Fruit fly (Drosophila melanogaster) whole organism, embryonic: ENCODE measurements around the gene CG13088.
A peak's percentile ranks its signal among the peaks of the same experiment; 100 is the strongest.

Experiments
- Aef1 ChIP-seq: fragments of 200-800 bp; sonication (Bioruptor generic); IDR thresholded peaks from 3 replicates; pipeline ENCODE4 v1.3.6; 2022; ENCODE audit warnings: missing biosample characterization, missing genetic modification characterization
- Asciz ChIP-seq: fragments of 200-800 bp; sonication (Bioruptor generic); optimal IDR thresholded peaks from 2 replicates; lab custom pipeline; 2017; ENCODE audit warnings: missing biosample characterization, mild to moderate bottlenecking, missing genetic modification characterization, missing genetic modification reagents
- Bdp1 ChIP-seq: fragments of 200-800 bp; sonication (Bioruptor generic); optimal IDR thresholded peaks from 3 replicates; lab custom pipeline; 2016; ENCODE audit warnings: missing biosample characterization, missing genetic modification characterization
- Bgb ChIP-seq: fragments of 200-800 bp; sonication (Bioruptor generic); IDR thresholded peaks from 2 replicates; pipeline ENCODE4 v1.3.6; 2022; ENCODE audit warnings: missing biosample characterization, missing genetic modification characterization; ENCODE audit not compliant: partially characterized antibody
- CG10959 ChIP-seq: fragments of 200-800 bp; sonication (Bioruptor generic); IDR thresholded peaks from 2 replicates; pipeline ENCODE4 v1.3.6; 2022; ENCODE audit warnings: missing biosample characterization, missing genetic modification characterization
- CG11093 ChIP-seq: fragments of 200-800 bp; sonication (Bioruptor generic); IDR thresholded peaks from 3 replicates; pipeline ENCODE4 v1.3.6; 2022; ENCODE audit warnings: missing biosample characterization, missing genetic modification characterization
- CG11696 ChIP-seq: fragments of 200-800 bp; sonication (Bioruptor generic); IDR thresholded peaks from 2 replicates; pipeline ENCODE4 v1.3.6; 2022; ENCODE audit warnings: missing biosample characterization, missing genetic modification characterization
- CG12071 ChIP-seq: fragments of 200-800 bp; sonication (Bioruptor generic); optimal IDR thresholded peaks from 3 replicates; lab custom pipeline; 2018; ENCODE audit warnings: missing biosample characterization, mild to moderate bottlenecking, missing genetic modification characterization
- CG13624 ChIP-seq: fragments of 200-800 bp; sonication (Bioruptor generic); optimal IDR thresholded peaks from 2 replicates; lab custom pipeline; 2016; ENCODE audit warnings: missing biosample characterization, missing genetic modification characterization
- CG14050 ChIP-seq: fragments of 200-800 bp; sonication (Bioruptor generic); IDR thresholded peaks from 3 replicates; pipeline ENCODE4 v1.3.6; 2022; ENCODE audit warnings: missing biosample characterization, missing genetic modification characterization
- CG14860 ChIP-seq: fragments of 200-800 bp; sonication (Bioruptor generic); IDR thresholded peaks from 3 replicates; pipeline ENCODE4 v1.3.6; 2022; ENCODE audit warnings: missing biosample characterization, missing genetic modification characterization; ENCODE audit not compliant: partially characterized antibody
- CG15073 ChIP-seq: fragments of 200-800 bp; sonication (Bioruptor generic); optimal IDR thresholded peaks from 2 replicates; lab custom pipeline; 2016; ENCODE audit warnings: missing biosample characterization, missing genetic modification characterization
- CG1647 ChIP-seq: fragments of 200-800 bp; sonication (Bioruptor generic); optimal IDR thresholded peaks from 3 replicates; lab custom pipeline; 2016; ENCODE audit warnings: missing biosample characterization, missing genetic modification characterization
- CG17361 ChIP-seq: fragments of 200-800 bp; sonication (Bioruptor generic); IDR thresholded peaks from 3 replicates; pipeline ENCODE4 v1.3.6; 2022; ENCODE audit warnings: missing biosample characterization, missing genetic modification characterization
- CG17802 ChIP-seq: fragments of 200-800 bp; sonication (Bioruptor generic); optimal IDR thresholded peaks from 2 replicates; lab custom pipeline; 2018; ENCODE audit warnings: missing biosample characterization, mild to moderate bottlenecking, missing genetic modification characterization, moderate library complexity
- CG30020 ChIP-seq: fragments of 200-800 bp; optimal IDR thresholded peaks from 2 replicates; lab custom pipeline; 2019; ENCODE audit warnings: missing biosample characterization, mild to moderate bottlenecking, missing genetic modification characterization, moderate library complexity
- CG3065 ChIP-seq: fragments of 200-800 bp; sonication (Bioruptor generic); optimal IDR thresholded peaks from 2 replicates; lab custom pipeline; 2016; ENCODE audit warnings: missing biosample characterization, missing genetic modification characterization
- CG5245 ChIP-seq: fragments of 200-800 bp; sonication (Bioruptor generic); optimal IDR thresholded peaks from 3 replicates; lab custom pipeline; 2016; ENCODE audit warnings: missing biosample characterization, missing genetic modification characterization
- CG6254 ChIP-seq: fragments of 200-800 bp; sonication (Bioruptor generic); optimal IDR thresholded peaks from 3 replicates; lab custom pipeline; 2017; ENCODE audit warnings: mild to moderate bottlenecking, missing biosample characterization, missing genetic modification reagents, missing genetic modification characterization
- CG6791 ChIP-seq: fragments of 200-800 bp; sonication (Bioruptor generic); IDR thresholded peaks from 3 replicates; pipeline ENCODE4 v1.3.6; 2022; ENCODE audit warnings: missing biosample characterization, missing genetic modification characterization; ENCODE audit not compliant: partially characterized antibody
- CG7271 ChIP-seq: fragments of 200-800 bp; sonication (Bioruptor generic); optimal IDR thresholded peaks from 2 replicates; lab custom pipeline; 2018; ENCODE audit warnings: missing biosample characterization, mild to moderate bottlenecking, missing genetic modification characterization, moderate library complexity
- Doc3 ChIP-seq: fragments of 200-800 bp; sonication (Bioruptor generic); IDR thresholded peaks from 3 replicates; pipeline ENCODE4 v1.3.6; 2022; ENCODE audit warnings: missing biosample characterization, missing genetic modification characterization; ENCODE audit not compliant: partially characterized antibody
- HmgZ ChIP-seq: fragments of 200-800 bp; sonication (Bioruptor generic); optimal IDR thresholded peaks from 2 replicates; lab custom pipeline; 2018; ENCODE audit warnings: missing biosample characterization, mild to moderate bottlenecking, missing genetic modification characterization
- Lhr ChIP-seq: fragments of 200-800 bp; sonication (Bioruptor generic); optimal IDR thresholded peaks from 3 replicates; lab custom pipeline; 2017; ENCODE audit warnings: mild to moderate bottlenecking, missing biosample characterization, missing genetic modification reagents, missing genetic modification characterization
- Med ChIP-seq: fragments of 200-800 bp; sonication (Bioruptor generic); peaks from one replicate; lab custom pipeline; 2016; ENCODE audit warnings: missing biosample characterization, missing genetic modification characterization, mild to moderate bottlenecking, inconsistent platforms, moderate library complexity
- NC2β ChIP-seq: fragments of 200-800 bp; sonication (Bioruptor generic); optimal IDR thresholded peaks from 2 replicates; lab custom pipeline; 2016; ENCODE audit warnings: missing biosample characterization, missing genetic modification characterization
- NFAT ChIP-seq: fragments of 200-800 bp; sonication (Bioruptor generic); IDR thresholded peaks from 2 replicates; pipeline ENCODE4 v1.3.6; 2022; ENCODE audit warnings: missing biosample characterization, missing genetic modification characterization
- Oaz ChIP-seq: fragments of 200-800 bp; sonication (Bioruptor generic); IDR thresholded peaks from 2 replicates; pipeline ENCODE4 v1.3.6; 2022; ENCODE audit warnings: missing biosample characterization, missing genetic modification characterization
- Poxn ChIP-seq: fragments of 200-800 bp; sonication (Bioruptor generic); IDR thresholded peaks from 2 replicates; pipeline ENCODE4 v1.3.6; 2022; ENCODE audit warnings: missing biosample characterization, missing genetic modification characterization
- Six4 ChIP-seq: fragments of 200-800 bp; sonication (Bioruptor generic); optimal IDR thresholded peaks from 2 replicates; lab custom pipeline; 2016; ENCODE audit warnings: missing biosample characterization, missing genetic modification characterization
- Sox102F ChIP-seq: fragments of 200-800 bp; sonication (Bioruptor generic); optimal IDR thresholded peaks from 2 replicates; lab custom pipeline; 2018; ENCODE audit warnings: missing biosample characterization, mild to moderate bottlenecking, missing genetic modification characterization, moderate library complexity
- chif ChIP-seq, 2 experiments: fragments of 200-800 bp; sonication (Bioruptor generic); optimal IDR thresholded peaks; 3 replicates each; lab custom pipeline; 2016; ENCODE audit warnings: missing biosample characterization in 2 of 2, missing genetic modification characterization in 2 of 2
- da ChIP-seq: fragments of 200-800 bp; sonication (Bioruptor generic); optimal IDR thresholded peaks from 2 replicates; lab custom pipeline; 2016; ENCODE audit warnings: missing biosample characterization, missing genetic modification characterization
- danr ChIP-seq: fragments of 200-800 bp; sonication (Bioruptor generic); IDR thresholded peaks from 2 replicates; pipeline ENCODE4 v1.3.6; 2022; ENCODE audit warnings: missing biosample characterization, missing genetic modification characterization
- fd102C ChIP-seq: fragments of 200-800 bp; sonication (Bioruptor generic); optimal IDR thresholded peaks from 2 replicates; lab custom pipeline; 2018; ENCODE audit warnings: missing biosample characterization, mild to moderate bottlenecking, missing genetic modification characterization, moderate library complexity
- fru ChIP-seq: fragments of >200 bp; optimal IDR thresholded peaks from 2 replicates; lab custom pipeline; 2017
- ham ChIP-seq: fragments of 200-800 bp; sonication (Bioruptor generic); IDR thresholded peaks from 2 replicates; pipeline ENCODE4 v1.3.6; 2022; ENCODE audit warnings: missing biosample characterization, missing genetic modification characterization
- hb ChIP-seq: fragments of 200-800 bp; sonication (Bioruptor generic); IDR thresholded peaks from 3 replicates; pipeline ENCODE4 v1.3.6; 2022; ENCODE audit warnings: missing biosample characterization, missing genetic modification characterization; ENCODE audit not compliant: partially characterized antibody
- insv ChIP-seq, 2 experiments: fragments of 200-800 bp; sonication (Bioruptor generic); optimal IDR thresholded peaks; 3 replicates each; lab custom pipeline; 2016 to 2018; ENCODE audit warnings: missing biosample characterization in 2 of 2, missing genetic modification characterization in 2 of 2
- inv ChIP-seq: fragments of 200-800 bp; sonication (Bioruptor generic); IDR thresholded peaks from 2 replicates; pipeline ENCODE4 v1.3.6; 2022; ENCODE audit warnings: missing biosample characterization, missing genetic modification characterization; ENCODE audit not compliant: partially characterized antibody
- kah ChIP-seq: fragments of 200-800 bp; sonication (Bioruptor generic); optimal IDR thresholded peaks from 2 replicates; lab custom pipeline; 2018; ENCODE audit warnings: missing biosample characterization, mild to moderate bottlenecking, missing genetic modification characterization
- pho ChIP-seq: fragments of 200-800 bp; sonication (Bioruptor generic); optimal IDR thresholded peaks from 2 replicates; lab custom pipeline; 2016; ENCODE audit warnings: missing biosample characterization, missing genetic modification characterization
- phol ChIP-seq: fragments of 200-800 bp; sonication (Bioruptor generic); optimal IDR thresholded peaks from 3 replicates; lab custom pipeline; 2018; ENCODE audit warnings: missing biosample characterization, mild to moderate bottlenecking, missing genetic modification characterization, moderate library complexity
- sd ChIP-seq: fragments of 200-800 bp; sonication (Bioruptor generic); optimal IDR thresholded peaks from 3 replicates; lab custom pipeline; 2018; ENCODE audit warnings: missing biosample characterization, mild to moderate bottlenecking, missing genetic modification characterization, moderate library complexity
- slbo ChIP-seq: fragments of 200-800 bp; sonication (Bioruptor generic); IDR thresholded peaks from 2 replicates; pipeline ENCODE4 v1.3.6; 2022; ENCODE audit warnings: missing biosample characterization, missing genetic modification characterization
- tin ChIP-seq: fragments of 200-800 bp; sonication (Bioruptor generic); optimal IDR thresholded peaks from 3 replicates; lab custom pipeline; 2016; ENCODE audit warnings: missing biosample characterization, missing genetic modification characterization
- tna ChIP-seq: fragments of 200-800 bp; sonication (Bioruptor generic); IDR thresholded peaks from 2 replicates; pipeline ENCODE4 v1.3.6; 2022; ENCODE audit warnings: missing biosample characterization, missing genetic modification characterization; ENCODE audit not compliant: partially characterized antibody
- zen2 ChIP-seq: fragments of 200-800 bp; sonication (Bioruptor generic); IDR thresholded peaks from 3 replicates; pipeline ENCODE4 v1.3.6; 2022; ENCODE audit warnings: missing biosample characterization, missing genetic modification characterization; ENCODE audit not compliant: partially characterized antibody
- zfh1 ChIP-seq: fragments of 200-800 bp; sonication (Bioruptor generic); IDR thresholded peaks from 3 replicates; pipeline ENCODE4 v1.3.6; 2022; ENCODE audit warnings: missing biosample characterization, missing genetic modification characterization

The CG13088 gene

dm6 chr2L:8534515-8535295 is 45.9 kb downstream of the CG13088 start (continued):
- TF ChIP-seq chif (GFP tag; optimal IDR thresholded peaks at IDR 0.05; lab: Kevin White, UChicago) (peak; percentile 84 to 90), insv (GFP tag; optimal IDR thresholded peaks at IDR 0.05; lab: Kevin White, UChicago) (peak in 1 of 2 experiments; percentile 51), CG1647 (GFP tag; lab: Kevin White, UChicago) (peak; percentile 78), CG17802 (tag; lab: Kevin White, UChicago) (peak; percentile 89), Bgb (peak; percentile 54), CG7271 (tag; lab: Kevin White, UChicago) (peak; percentile 60), fru (lab: Kevin White, UChicago) (no peak), CG6254 (GFP tag; lab: Kevin White, UChicago) (peak; percentile 94), danr (GFP tag; lab: Robert Waterston, UW) (peak; percentile 94), da (GFP tag; lab: Kevin White, UChicago) (peak; percentile 64), kah (GFP tag; lab: Kevin White, UChicago) (peak; percentile 95), Med (GFP tag; lab: Kevin White, UChicago) (peak; percentile 97), CG14050 (GFP tag; lab: Robert Waterston, UW) (peak; percentile 95), Six4 (peak; percentile 88), CG15073 (peak; percentile 65), CG14860 (peak; percentile 72), CG11696 (peak; percentile 75), CG12071 (GFP tag; lab: Kevin White, UChicago) (peak; percentile 93), CG5245 (GFP tag; lab: Kevin White, UChicago) (peak; percentile 93), Poxn (GFP tag; lab: Robert Waterston, UW) (no peak), CG13624 (GFP tag; lab: Kevin White, UChicago) (peak; percentile 37), Lhr (GFP tag; lab: Kevin White, UChicago) (peak; percentile 87), CG17361 (GFP tag; lab: Robert Waterston, UW) (peak; percentile 79), CG6791 (GFP tag; lab: Robert Waterston, UW) (no peak; the same call in 2 of the 3 replicates), Bdp1 (GFP tag; lab: Kevin White, UChicago) (peak; percentile 80), sd (tag; lab: Kevin White, UChicago) (peak; percentile 84), Oaz (peak; percentile 90), fd102C (peak; percentile 6), HmgZ (peak; percentile 89), zfh1 (peak; percentile 95), tna (peak; percentile 57), Sox102F (peak; percentile 99), hb (GFP tag; lab: Robert Waterston, UW) (no peak; the same call in 2 of the 3 replicates), CG10959 (GFP tag; lab: Robert Waterston, UW) (peak; percentile 78), Aef1 (GFP tag; lab: Robert Waterston, UW) (peak; percentile 92), NFAT (GFP tag; lab: Robert Waterston, UW) (peak; percentile 73), CG11093 (GFP tag; lab: Robert Waterston, UW) (peak; percentile 95), inv (no peak; the same call in 1 of the 2 replicates), zen2 (no peak; the same call in 2 of the 3 replicates), CG3065 (GFP tag; lab: Kevin White, UChicago) (peak; percentile 82), Doc3 (GFP tag; lab: Robert Waterston, UW) (peak; percentile 45; the same call in 1 of the 3 replicates), ham (GFP tag; lab: Robert Waterston, UW) (no peak), slbo (GFP tag; lab: Robert Waterston, UW) (peak; percentile 85), Asciz (GFP tag; lab: Kevin White, UChicago) (peak; percentile 98), pho (GFP tag; lab: Kevin White, UChicago) (no peak), CG30020 (tag; lab: Kevin White, UChicago) (peak; percentile 70), NC2β (GFP tag; lab: Kevin White, UChicago) (peak; percentile 87), phol (peak; percentile 97), tin (GFP tag; lab: Kevin White, UChicago) (peak; percentile 90)
